Worm (Caenorhabditis elegans) whole organism, L3 larva: ENCODE results near the gene Y82E9BR.5.

ENCODE experiments used
- aly-2 ChIP-seq: fragments of 150-350 bp; optimal IDR thresholded peaks from 2 replicates; lab custom pipeline; 2014; ENCODE audit warnings: missing biosample characterization, missing genetic modification characterization
- ama-1 ChIP-seq: fragments of 150-350 bp; optimal IDR thresholded peaks from 2 replicates; lab custom pipeline; 2018
- ceh-16 ChIP-seq: sonication (generic microtip); optimal IDR thresholded peaks from 2 replicates; lab custom pipeline; 2017; ENCODE audit warnings: missing biosample characterization, missing genetic modification characterization
- ceh-28 ChIP-seq: fragments of 150-350 bp; optimal IDR thresholded peaks from 2 replicates; lab custom pipeline; 2014; ENCODE audit warnings: missing biosample characterization, missing genetic modification reagents, missing genetic modification characterization
- ceh-82 ChIP-seq: fragments of 150-350 bp; optimal IDR thresholded peaks from 2 replicates; lab custom pipeline; 2014; ENCODE audit warnings: missing biosample characterization, missing genetic modification characterization
- daf-12 ChIP-seq: fragments of 150-350 bp; optimal IDR thresholded peaks from 2 replicates; lab custom pipeline; 2014; ENCODE audit warnings: missing biosample characterization, missing genetic modification reagents, missing genetic modification characterization
- egl-27 ChIP-seq: sonication (generic microtip); optimal IDR thresholded peaks from 4 replicates; lab custom pipeline; 2017; ENCODE audit warnings: missing biosample characterization, missing genetic modification reagents, missing genetic modification characterization
- egl-5 ChIP-seq: fragments of 150-350 bp; optimal IDR thresholded peaks from 2 replicates; lab custom pipeline; 2017; ENCODE audit warnings: missing biosample characterization, missing genetic modification reagents, missing genetic modification characterization, inconsistent platforms
- elt-1 ChIP-seq: fragments of 150-350 bp; optimal IDR thresholded peaks from 2 replicates; lab custom pipeline; 2014; ENCODE audit warnings: missing biosample characterization, missing genetic modification characterization
- elt-2 ChIP-seq: sonication (generic microtip); optimal IDR thresholded peaks from 2 replicates; lab custom pipeline; 2016; ENCODE audit warnings: missing genetic modification reagents, mild to moderate bottlenecking, missing genetic modification characterization, missing compliant biosample characterization
- elt-3 ChIP-seq, 3 experiments: fragments of 150-350 bp in 1 of 3; sonication (generic microtip) in 2 of 3; optimal IDR thresholded peaks; 2 replicates in 2 of 3; 4 replicates in 1 of 3; lab custom pipeline; 2014 to 2017; ENCODE audit warnings: missing biosample characterization in 3 of 3, missing genetic modification characterization in 3 of 3
- eor-1 ChIP-seq, 2 experiments: fragments of 150-350 bp; optimal IDR thresholded peaks; 2 replicates each; lab custom pipeline; 2014 to 2018; ENCODE audit warnings: missing biosample characterization in 2 of 2, missing genetic modification characterization in 2 of 2
- fkh-10 ChIP-seq: sonication (generic microtip); optimal IDR thresholded peaks from 2 replicates; lab custom pipeline; 2017; ENCODE audit warnings: missing biosample characterization, missing genetic modification reagents, missing genetic modification characterization
- hmg-11 ChIP-seq: sonication (generic microtip); optimal IDR thresholded peaks from 2 replicates; lab custom pipeline; 2016; ENCODE audit warnings: missing genetic modification characterization, missing compliant biosample characterization
- jun-1 ChIP-seq: fragments of 150-350 bp; optimal IDR thresholded peaks from 2 replicates; lab custom pipeline; 2014; ENCODE audit warnings: missing biosample characterization, missing genetic modification reagents, missing genetic modification characterization
- lin-15B ChIP-seq: fragments of 150-350 bp; optimal IDR thresholded peaks from 2 replicates; lab custom pipeline; 2014; ENCODE audit warnings: missing biosample characterization, missing genetic modification characterization
- lin-39 ChIP-seq: fragments of 150-350 bp; optimal IDR thresholded peaks from 2 replicates; lab custom pipeline; 2018; ENCODE audit warnings: missing biosample characterization, missing genetic modification reagents, missing genetic modification characterization
- lsy-12 ChIP-seq: sonication (generic microtip); optimal IDR thresholded peaks from 2 replicates; lab custom pipeline; 2016; ENCODE audit warnings: mild to moderate bottlenecking, missing genetic modification characterization, missing compliant biosample characterization
- mdl-1 ChIP-seq: fragments of 150-350 bp; optimal IDR thresholded peaks from 2 replicates; lab custom pipeline; 2014; ENCODE audit warnings: missing biosample characterization, missing genetic modification characterization
- mml-1 ChIP-seq: fragments of 150-350 bp; sonication (generic microtip); optimal IDR thresholded peaks from 3 replicates; lab custom pipeline; 2014; ENCODE audit warnings: missing biosample characterization, missing genetic modification characterization
- nhr-11 ChIP-seq: fragments of 150-350 bp; optimal IDR thresholded peaks from 2 replicates; lab custom pipeline; 2014; ENCODE audit warnings: missing biosample characterization, missing genetic modification characterization
- nhr-237 ChIP-seq: fragments of 150-350 bp; optimal IDR thresholded peaks from 2 replicates; lab custom pipeline; 2014; ENCODE audit warnings: missing biosample characterization, missing genetic modification characterization
- nhr-28 ChIP-seq: fragments of 150-350 bp; optimal IDR thresholded peaks from 2 replicates; lab custom pipeline; 2014; ENCODE audit warnings: missing biosample characterization, missing genetic modification characterization
- nhr-67 ChIP-seq: fragments of 150-350 bp; optimal IDR thresholded peaks from 2 replicates; lab custom pipeline; 2014; ENCODE audit warnings: missing biosample characterization, missing genetic modification characterization
- nhr-76 ChIP-seq: fragments of 150-350 bp; sonication (generic microtip); optimal IDR thresholded peaks from 5 replicates; lab custom pipeline; 2014; ENCODE audit warnings: missing biosample characterization, missing genetic modification characterization
- pha-4 ChIP-seq: fragments of 150-350 bp; optimal IDR thresholded peaks from 2 replicates; lab custom pipeline; 2014; ENCODE audit warnings: missing biosample characterization, missing genetic modification reagents, missing genetic modification characterization
- pqm-1 ChIP-seq: fragments of 150-350 bp; optimal IDR thresholded peaks from 2 replicates; lab custom pipeline; 2017; ENCODE audit warnings: missing biosample characterization, missing genetic modification characterization, inconsistent platforms
- sea-2 ChIP-seq: fragments of 150-350 bp; sonication (generic microtip); optimal IDR thresholded peaks from 4 replicates; lab custom pipeline; 2014; ENCODE audit warnings: missing biosample characterization, missing genetic modification reagents, missing genetic modification characterization
- skn-1 ChIP-seq: fragments of 150-350 bp; optimal IDR thresholded peaks from 2 replicates; lab custom pipeline; 2014; ENCODE audit warnings: missing biosample characterization, missing genetic modification characterization
- snpc-4 ChIP-seq: fragments of 150-350 bp; optimal IDR thresholded peaks from 2 replicates; lab custom pipeline; 2014; ENCODE audit warnings: missing biosample characterization, missing genetic modification characterization
- tbx-2 ChIP-seq: sonication (generic microtip); optimal IDR thresholded peaks from 2 replicates; lab custom pipeline; 2016; ENCODE audit warnings: mild to moderate bottlenecking, missing genetic modification characterization, missing compliant biosample characterization
- unc-39 ChIP-seq: sonication (generic microtip); optimal IDR thresholded peaks from 4 replicates; lab custom pipeline; 2017; ENCODE audit warnings: missing biosample characterization, missing genetic modification characterization
- zag-1 ChIP-seq: fragments of 150-350 bp; optimal IDR thresholded peaks from 2 replicates; lab custom pipeline; 2014; ENCODE audit warnings: missing biosample characterization, missing genetic modification characterization
- ztf-4 ChIP-seq: fragments of 150-350 bp; optimal IDR thresholded peaks from 2 replicates; lab custom pipeline; 2014; ENCODE audit warnings: missing biosample characterization, missing genetic modification characterization

The Y82E9BR.5 gene

ce11 chrIII:1347003-1347402 lies 37.2 kb upstream of the Y82E9BR.5 start:
- TF ChIP-seq nhr-76 (no peak), ama-1 (lab: Kevin White, UChicago) (no peak), nhr-11 (tag; lab: Kevin White, UChicago) (no peak), elt-2 (tag; lab: Kevin White, UChicago) (no peak), mdl-1 (tag; lab: Kevin White, UChicago) (no peak), lin-39 (no peak), eor-1 (tag; optimal IDR thresholded peaks at IDR 0.05; lab: Kevin White, UChicago) (no peak), aly-2 (tag; lab: Kevin White, UChicago) (no peak), unc-39 (no peak), daf-12 (no peak)

- no peak for TF ChIP-seq nhr-76
- TF ChIP-seq ztf-4 (tag; lab: Kevin White, UChicago) = no peak
- no peak for TF ChIP-seq ceh-16 (tag; lab: Kevin White, UChicago)
- TF ChIP-seq lin-15B (tag; lab: Kevin White, UChicago) = no peak
- TF ChIP-seq fkh-10 = no peak
- TF ChIP-seq nhr-28 (tag; lab: Kevin White, UChicago) = no peak
- TF ChIP-seq ceh-28 (tag; lab: Kevin White, UChicago) = no peak
- TF ChIP-seq ceh-82 (tag; lab: Kevin White, UChicago) = no peak
- no peak for TF ChIP-seq aly-2 (tag; lab: Kevin White, UChicago)
- no peak for TF ChIP-seq sea-2 (GFP tag; lab: Kevin White, UChicago)
- no peak for TF ChIP-seq jun-1
- no peak for TF ChIP-seq tbx-2 (tag; lab: Kevin White, UChicago)
- no peak for TF ChIP-seq nhr-67 (tag; lab: Kevin White, UChicago)
- TF ChIP-seq daf-12 = no peak
- no peak for TF ChIP-seq lsy-12 (tag; lab: Kevin White, UChicago)
- no peak for TF ChIP-seq snpc-4
- no peak for TF ChIP-seq unc-39
- TF ChIP-seq pha-4 (tag; lab: Kevin White, UChicago) = no peak
- TF ChIP-seq ama-1 (lab: Kevin White, UChicago) = no peak
- no peak for TF ChIP-seq egl-5 (tag; lab: Kevin White, UChicago)
- TF ChIP-seq, all 47 proteins: peak for 0
Measured at ce11 chrIII:1347539-1347938, 36.6 kb upstream of the Y82E9BR.5 start, which contains the start of gene Y82E9BL.5. TSS of gene Y82E9BL.5 (minus strand) at chrIII:1347639.

- TF ChIP-seq egl-27 (tag; lab: Kevin White, UChicago) (no peak), elt-2 (tag; lab: Kevin White, UChicago) (peak; percentile 38), elt-1 (tag; lab: Kevin White, UChicago) (no peak)
Measured at ce11 chrIII:1349313-1349712, 34.9 kb upstream of the Y82E9BR.5 start, which contains the start of gene fbxa-25. TSS of gene fbxa-25 (minus strand) at chrIII:1349450.

- TF ChIP-seq zag-1 (tag; lab: Kevin White, UChicago) (no peak), tbx-2 (tag; lab: Kevin White, UChicago) (no peak), mml-1 (no peak), daf-12 (no peak), lin-39 (no peak), egl-27 (tag; lab: Kevin White, UChicago) (no peak), snpc-4 (no peak), egl-5 (tag; lab: Kevin White, UChicago) (no peak), ceh-16 (tag; lab: Kevin White, UChicago) (no peak), sea-2 (GFP tag; lab: Kevin White, UChicago) (no peak), ceh-82 (tag; lab: Kevin White, UChicago) (no peak), aly-2 (tag; lab: Kevin White, UChicago) (no peak), fkh-10 (no peak), skn-1 (tag; lab: Kevin White, UChicago) (no peak), hmg-11 (tag; lab: Kevin White, UChicago) (no peak), elt-3 (tag; optimal IDR thresholded peaks at IDR 0.05; lab: Kevin White, UChicago) (no peak), eor-1 (tag; optimal IDR thresholded peaks at IDR 0.05; lab: Kevin White, UChicago) (no peak), jun-1 (no peak), unc-39 (no peak), ama-1 (lab: Kevin White, UChicago) (no peak)
Measured at ce11 chrIII:1350745-1351144, 33.4 kb upstream of the Y82E9BR.5 start, which contains the start of gene Y82E9BL.3. TSS of gene Y82E9BL.3 (minus strand) at chrIII:1350845.

ce11 chrIII:1354523-1354922 lies 29.6 kb upstream of the Y82E9BR.5 start:
- TF ChIP-seq pqm-1 (tag; lab: Kevin White, UChicago) (no peak), nhr-28 (tag; lab: Kevin White, UChicago) (no peak), mdl-1 (tag; lab: Kevin White, UChicago) (no peak), lin-39 (no peak), tbx-2 (tag; lab: Kevin White, UChicago) (no peak), egl-27 (tag; lab: Kevin White, UChicago) (no peak), elt-1 (tag; lab: Kevin White, UChicago) (no peak), snpc-4 (no peak), nhr-237 (no peak), pha-4 (tag; lab: Kevin White, UChicago) (no peak), daf-12 (no peak), hmg-11 (tag; lab: Kevin White, UChicago) (no peak), mml-1 (no peak)
- TF ChIP-seq, all 47 proteins: peak for 0
